Fruit fly (Drosophila melanogaster): ENCODE results near the gene CG45116.
A peak's percentile ranks its signal among the peaks of the same experiment; 100 is the strongest.

The CG45116 gene

DNA sequence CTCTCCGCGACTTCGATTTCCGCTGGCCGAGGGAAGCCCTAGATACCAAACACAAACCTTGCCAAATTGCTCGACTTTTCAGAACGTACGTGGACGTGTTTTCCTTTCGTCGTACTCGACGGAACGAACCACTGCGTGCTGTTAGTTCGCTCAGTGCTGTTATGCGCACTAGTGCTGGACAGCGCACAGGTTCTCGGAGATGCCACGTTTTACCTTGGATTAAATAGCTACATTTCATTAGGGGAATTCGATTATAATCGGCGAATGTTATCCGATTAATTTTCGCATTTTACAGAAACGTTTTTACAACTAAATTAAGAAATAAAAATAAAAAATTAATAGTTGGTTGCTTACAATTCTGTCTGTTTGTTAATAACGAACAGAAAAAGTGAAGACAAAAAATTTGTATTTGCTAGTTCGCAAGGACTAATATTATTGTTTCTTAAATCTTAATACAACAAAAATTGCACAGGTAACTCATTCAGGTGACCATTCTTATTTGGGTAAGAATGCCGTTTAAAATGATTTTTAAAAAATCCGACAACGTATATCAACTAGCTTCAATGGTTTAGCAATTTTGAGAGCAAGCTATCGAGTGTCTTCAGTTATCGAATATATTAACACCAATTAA, 18.0 kb downstream of the CG45116 start, which contains the start of the genes ArfGAP3 and CG32452 (continued):
- peak; percentile 72 for TF ChIP-seq Lhr (GFP tag; optimal IDR thresholded peaks at IDR 0.05)
- TF ChIP-seq CG10209 (GFP tag; optimal IDR thresholded peaks at IDR 0.05) = peak; percentile 70
- peak; percentile 100 for TF ChIP-seq CG17186 (GFP tag; optimal IDR thresholded peaks at IDR 0.05)
- TF ChIP-seq Asciz (GFP tag; optimal IDR thresholded peaks at IDR 0.05) = peak; percentile 25
- peak; percentile 67 for TF ChIP-seq CG4820 (GFP tag; optimal IDR thresholded peaks at IDR 0.05)
- TF ChIP-seq CG17359 (tag; optimal IDR thresholded peaks at IDR 0.05) = peak; percentile 60
- peak; percentile 58 for TF ChIP-seq CG9609 (GFP tag; optimal IDR thresholded peaks at IDR 0.05)
- peak; percentile 53 for TF ChIP-seq CG13123 (GFP tag; optimal IDR thresholded peaks at IDR 0.05)
- TF ChIP-seq grau (tag; optimal IDR thresholded peaks at IDR 0.05) = peak; percentile 74
- TF ChIP-seq HHEX (GFP tag; optimal IDR thresholded peaks at IDR 0.05) = peak; percentile 56
- TF ChIP-seq Gsc (GFP tag; IDR thresholded peaks at IDR 0.05) = no peak
- TF ChIP-seq CG18476 (GFP tag; optimal IDR thresholded peaks at IDR 0.05) = peak; percentile 69
- peak; percentile 57 for TF ChIP-seq CG8388 (GFP tag; optimal IDR thresholded peaks at IDR 0.05)
- no peak for TF ChIP-seq dan (GFP tag; IDR thresholded peaks at IDR 0.05)
- peak; percentile 61 for TF ChIP-seq CG10462 (GFP tag; optimal IDR thresholded peaks at IDR 0.05)
- TF ChIP-seq CG2199 (GFP tag; IDR thresholded peaks at IDR 0.05) = no peak
- TF ChIP-seq chm (GFP tag; IDR thresholded peaks at IDR 0.05) = peak; percentile 53; the same call in 1 of the 2 replicates
- peak; percentile 63; the same call in 1 of the 2 replicates for TF ChIP-seq klu (GFP tag; IDR thresholded peaks at IDR 0.05)
- peak; percentile 45 for TF ChIP-seq CG3407 (GFP tag; optimal IDR thresholded peaks at IDR 0.05)
- 0 out of 2 replicates have a peak, but pooled peaks have one; percentile 22 for TF ChIP-seq CG17612 (GFP tag; IDR thresholded peaks at IDR 0.05)
- TF ChIP-seq Deaf1 (tag; optimal IDR thresholded peaks at IDR 0.05) = peak; percentile 76
- TF ChIP-seq CG12769 (tag; optimal IDR thresholded peaks at IDR 0.05) = peak; percentile 49
- peak; percentile 64 for TF ChIP-seq CG16813 (GFP tag; IDR thresholded peaks at IDR 0.05; ENCODE audit: partially characterized antibody)
- TF ChIP-seq CG11247 (GFP tag; IDR thresholded peaks at IDR 0.05) = peak; percentile 80
- TF ChIP-seq CoRest (tag; optimal IDR thresholded peaks at IDR 0.05) = peak; percentile 84
- TF ChIP-seq amos (GFP tag; IDR thresholded peaks at IDR 0.05; ENCODE audit: partially characterized antibody) = peak; percentile 72
- no peak for TF ChIP-seq CG4360 (GFP tag; IDR thresholded peaks at IDR 0.05)
- TF ChIP-seq CG17385 (GFP tag; optimal IDR thresholded peaks at IDR 0.05) = peak; percentile 66
- peak; percentile 96 for TF ChIP-seq Ets65A (GFP tag)
- peak; percentile 53; the same call in 1 of the 2 replicates for TF ChIP-seq Rx (GFP tag; IDR thresholded peaks at IDR 0.05)
- peak; percentile 69 for TF ChIP-seq Nf-YC (tag; optimal IDR thresholded peaks at IDR 0.05)
- 0 out of 2 replicates have a peak, but pooled peaks have one; percentile 41 for TF ChIP-seq CG32772 (GFP tag; IDR thresholded peaks at IDR 0.05)
- TF ChIP-seq B-H2 (GFP tag; optimal IDR thresholded peaks at IDR 0.05) = peak; percentile 72
- peak; percentile 37 for TF ChIP-seq CG31388 (GFP tag; optimal IDR thresholded peaks at IDR 0.05)
- no peak for TF ChIP-seq mld (GFP tag; IDR thresholded peaks at IDR 0.05; ENCODE audit: partially characterized antibody)
- peak in 1 of 2 experiments; percentile 64 for TF ChIP-seq bsh (GFP tag; optimal IDR thresholded peaks at IDR 0.05)
- peak; percentile 2 for TF ChIP-seq pnt (GFP tag; optimal IDR thresholded peaks at IDR 0.05)
- peak; percentile 62 for TF ChIP-seq twi (tag; optimal IDR thresholded peaks at IDR 0.05)
- peak; percentile 67 for TF ChIP-seq bab2 (GFP tag; optimal IDR thresholded peaks at IDR 0.05)
- TF ChIP-seq Aef1 (GFP tag; IDR thresholded peaks at IDR 0.05) = peak; percentile 68
- TF ChIP-seq Bteb2 (GFP tag; optimal IDR thresholded peaks at IDR 0.05) = peak; percentile 52
- peak; percentile 34 for TF ChIP-seq Spps (tag; optimal IDR thresholded peaks at IDR 0.05)
- TF ChIP-seq Dip2 (GFP tag; IDR thresholded peaks at IDR 0.05) = no peak
- no peak for TF ChIP-seq CG15073 (GFP tag; optimal IDR thresholded peaks at IDR 0.05)
- TF ChIP-seq CG33213 (GFP tag; optimal IDR thresholded peaks at IDR 0.05) = peak; percentile 47
- peak; percentile 81 for TF ChIP-seq CG9437 (GFP tag; optimal IDR thresholded peaks at IDR 0.05)
- no peak for TF ChIP-seq CTCF (GFP tag; optimal IDR thresholded peaks at IDR 0.05)
- TF ChIP-seq CG6689 (GFP tag; IDR thresholded peaks at IDR 0.05) = peak; percentile 76
- no peak for TF ChIP-seq sd (tag; optimal IDR thresholded peaks at IDR 0.05)
- peak; percentile 74 for TF ChIP-seq CG10147 (GFP tag; optimal IDR thresholded peaks at IDR 0.05)
